Worm (Caenorhabditis elegans) whole organism, young adult: ENCODE results near the gene gpd-4.

ENCODE experiments used
- F22D6.2 ChIP-seq: sonication (generic microtip); optimal IDR thresholded peaks from 2 replicates; lab custom pipeline; 2016; ENCODE audit warnings: mild to moderate bottlenecking, missing genetic modification characterization, missing compliant biosample characterization
- aptf-3 ChIP-seq: fragments of 200-800 bp; sonication (Bioruptor generic); IDR thresholded peaks from 2 replicates; pipeline ENCODE4 v1.3.6; 2022; ENCODE audit warnings: missing genetic modification characterization, missing compliant biosample characterization
- die-1 ChIP-seq: sonication (generic microtip); optimal IDR thresholded peaks from 2 replicates; lab custom pipeline; 2016; ENCODE audit warnings: missing genotype, mild to moderate bottlenecking, missing genetic modification characterization, missing compliant biosample characterization
- lin-26 ChIP-seq: fragments of 200-800 bp; sonication (Bioruptor generic); IDR thresholded peaks from 2 replicates; pipeline ENCODE4 v1.3.6; 2022; ENCODE audit warnings: missing genetic modification reagents, missing genetic modification characterization, missing compliant biosample characterization
- lin-35 ChIP-seq, 3 experiments: fragments of 150-350 bp in 2 of 3; sonication (generic microtip) in 1 of 3; optimal IDR thresholded peaks; 2 replicates each; lab custom pipeline; 2014 to 2018; ENCODE audit warnings: missing biosample characterization in 3 of 3, missing genetic modification characterization in 3 of 3, missing genetic modification reagents in 3 of 3
- lin-40 ChIP-seq: sonication (generic microtip); optimal IDR thresholded peaks from 2 replicates; lab custom pipeline; 2016; ENCODE audit warnings: missing genetic modification characterization, mild to moderate bottlenecking, missing compliant biosample characterization, missing genotype, missing genetic modification reagents
- snpc-4 ChIP-seq, 5 experiments: fragments of 150-350 bp in 1 of 5; sonication (generic microtip) in 4 of 5; optimal IDR thresholded peaks; 2 replicates each; lab custom pipeline; 2014 to 2018; ENCODE audit warnings: missing genetic modification characterization in 5 of 5, missing biosample characterization in 3 of 5, antibody characterized with exemption in 2 of 5, mild to moderate bottlenecking in 2 of 5, missing compliant biosample characterization in 2 of 5, missing genotype in 2 of 5, moderate library complexity in 2 of 5, missing genetic modification reagents in 1 of 5
- tbp1 ChIP-seq: fragments of 200-800 bp; sonication (Bioruptor generic); optimal IDR thresholded peaks from 2 replicates; lab custom pipeline; 2018; ENCODE audit warnings: mild to moderate bottlenecking, missing genetic modification characterization, missing compliant biosample characterization
- tbx-9 ChIP-seq: sonication (generic microtip); optimal IDR thresholded peaks from 2 replicates; lab custom pipeline; 2016; ENCODE audit warnings: borderline replicate concordance, missing genetic modification characterization, inconsistent platforms, missing compliant biosample characterization
- unc-62 ChIP-seq: fragments of 150-350 bp; optimal IDR thresholded peaks from 2 replicates; lab custom pipeline; 2014; ENCODE audit warnings: missing biosample characterization, missing genetic modification reagents, missing genetic modification characterization
- ztf-6 ChIP-seq: fragments of 200-800 bp; sonication (Bioruptor generic); IDR thresholded peaks from 2 replicates; pipeline ENCODE4 v1.3.6; 2022; ENCODE audit warnings: missing genetic modification reagents, missing genetic modification characterization, missing compliant biosample characterization

ce11 chrII:10155106-10155505 lies 16.0 kb upstream of the gpd-4 start, which contains the start of gene nlp-63:
- TF ChIP-seq lin-40 (tag; lab: Kevin White, UChicago) (no peak), lin-26 (GFP tag; lab: Robert Waterston, UW) (no peak), aptf-3 (GFP tag; lab: Robert Waterston, UW) (no peak), snpc-4 (GFP tag; optimal IDR thresholded peaks at IDR 0.05; lab: Kevin White, UChicago) (no peak), snpc-4 (tag; optimal IDR thresholded peaks at IDR 0.05; lab: Kevin White, UChicago) (no peak), tbx-9 (tag; lab: Kevin White, UChicago) (no peak), ztf-6 (GFP tag; lab: Robert Waterston, UW) (no peak), unc-62 (GFP tag; lab: Kevin White, UChicago) (no peak), tbp1 (GFP tag; lab: Kevin White, UChicago) (no peak), die-1 (tag; lab: Kevin White, UChicago) (no peak), F22D6.2 (tag; lab: Kevin White, UChicago) (no peak), lin-35 (GFP tag; optimal IDR thresholded peaks at IDR 0.05; lab: Kevin White, UChicago) (no peak)
